Worm (Caenorhabditis elegans): Measurements from ENCODE around the gene mix-1.

Gene mix-1

DNA sequence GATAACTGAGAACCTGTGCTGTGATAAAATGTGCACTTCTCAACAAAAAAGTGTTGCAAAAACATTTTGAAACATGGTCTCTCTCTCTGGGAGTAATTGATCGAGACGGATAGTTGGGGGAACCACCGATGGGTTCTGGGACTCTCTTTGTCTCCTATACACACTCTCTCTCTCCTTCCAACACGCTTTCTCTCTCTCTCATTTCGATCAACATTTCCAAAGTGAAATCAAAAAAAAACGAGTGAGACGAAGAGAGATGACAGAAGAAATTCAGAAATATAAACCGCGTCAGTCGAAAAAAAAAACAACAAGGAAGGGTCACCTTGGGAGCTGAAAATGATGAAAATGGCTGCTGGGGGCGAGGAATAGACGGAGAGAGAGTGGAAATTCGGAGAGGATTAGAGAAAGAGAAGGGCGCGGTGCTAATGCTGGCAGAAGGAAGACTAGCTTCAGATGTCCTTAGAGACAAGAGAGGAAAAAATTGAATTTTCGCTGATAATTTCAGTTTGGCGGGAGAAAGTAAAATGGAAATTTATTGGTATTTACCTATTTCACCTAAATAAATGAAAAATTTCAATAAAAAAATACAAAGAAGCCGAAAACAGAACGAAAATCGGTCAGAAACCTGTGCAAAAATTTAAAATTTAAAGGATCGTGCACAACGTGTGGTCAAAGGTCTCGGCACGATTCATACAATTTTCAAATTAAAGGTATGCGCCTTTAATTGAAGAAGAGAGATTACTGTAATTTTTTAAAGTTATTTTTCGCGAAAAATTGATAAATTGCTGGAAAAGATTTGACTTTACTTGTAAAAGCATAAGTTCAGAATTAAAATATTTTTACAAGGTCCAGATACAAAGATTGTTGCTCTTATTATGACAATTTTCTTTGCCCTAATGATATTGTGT lies 39.0 kb downstream of the mix-1 start (continued):
- TF ChIP-seq D2030.7 (GFP tag; IDR thresholded peaks at IDR 0.05) (peak; percentile 40; the same call in 1 of the 2 replicates), bed-2 (GFP tag; IDR thresholded peaks at IDR 0.05) (no peak), madf-6 (GFP tag; IDR thresholded peaks at IDR 0.05) (peak; percentile 84), mcd-1 (GFP tag; IDR thresholded peaks at IDR 0.05) (no peak), ceh-40 (GFP tag; IDR thresholded peaks at IDR 0.05) (no peak), ceh-91 (GFP tag; IDR thresholded peaks at IDR 0.05) (0 out of 2 replicates have a peak, but pooled peaks have one; percentile 40), T07F8.4 (tag; optimal IDR thresholded peaks at IDR 0.05) (no peak), lin-54 (GFP tag; optimal IDR thresholded peaks at IDR 0.05) (no peak), ceh-79 (tag; optimal IDR thresholded peaks at IDR 0.05) (no peak), hmg-1.2 (GFP tag; IDR thresholded peaks at IDR 0.05) (peak; percentile 4; the same call in 1 of the 2 replicates), die-1 (tag; optimal IDR thresholded peaks at IDR 0.05) (no peak), cebp-1 (GFP tag; IDR thresholded peaks at IDR 0.05) (no peak), cebp-1 (tag; optimal IDR thresholded peaks at IDR 0.05) (no peak), cebp-2 (GFP tag; IDR thresholded peaks at IDR 0.05) (no peak), attf-5 (GFP tag; optimal IDR thresholded peaks at IDR 0.05) (no peak), F10E7.11 (tag; optimal IDR thresholded peaks at IDR 0.05) (no peak), nhr-27 (tag; optimal IDR thresholded peaks at IDR 0.05) (no peak), let-607 (tag; optimal IDR thresholded peaks at IDR 0.05) (no peak), ztf-3 (GFP tag; optimal IDR thresholded peaks at IDR 0.05) (no peak), F37B4.10 (GFP tag; IDR thresholded peaks at IDR 0.05) (no peak), nfya-2 (GFP tag; IDR thresholded peaks at IDR 0.05) (no peak), snpc-3.4 (tag; optimal IDR thresholded peaks at IDR 0.05) (peak; percentile 54), aptf-3 (GFP tag; IDR thresholded peaks at IDR 0.05) (no peak), ceh-100 (GFP tag; IDR thresholded peaks at IDR 0.05) (no peak), repo-1 (tag; optimal IDR thresholded peaks at IDR 0.05) (no peak), K12H6.12 (tag; optimal IDR thresholded peaks at IDR 0.05) (no peak), mel-28 (tag; optimal IDR thresholded peaks at IDR 0.05; ENCODE audit: borderline replicate concordance) (no peak), hlh-12 (tag; optimal IDR thresholded peaks at IDR 0.05) (no peak), dox-1 (GFP tag; IDR thresholded peaks at IDR 0.05) (no peak), ceh-58 (GFP tag; IDR thresholded peaks at IDR 0.05) (no peak), F57C9.4 (tag; optimal IDR thresholded peaks at IDR 0.05) (no peak), lin-40 (tag; optimal IDR thresholded peaks at IDR 0.05) (peak; percentile 4), madf-10 (tag; optimal IDR thresholded peaks at IDR 0.05) (no peak), ZK185.1 (tag; optimal IDR thresholded peaks at IDR 0.05; ENCODE audit: poor library complexity, severe bottlenecking) (no peak), F33H1.4 (GFP tag; IDR thresholded peaks at IDR 0.05) (peak; percentile 87), F39B2.1 (GFP tag; IDR thresholded peaks at IDR 0.05) (no peak), F23B12.7 (tag; optimal IDR thresholded peaks at IDR 0.05; ENCODE audit: insufficient read depth) (no peak), lsl-1 (GFP tag; optimal IDR thresholded peaks at IDR 0.05) (peak; percentile 87), ekl-4 (GFP tag; IDR thresholded peaks at IDR 0.05) (no peak), ztf-28 (GFP tag; IDR thresholded peaks at IDR 0.05) (no peak), pbrm-1 (GFP tag; IDR thresholded peaks at IDR 0.05) (peak; percentile 20; the same call in 1 of the 2 replicates), snpc-1.1 (tag; optimal IDR thresholded peaks at IDR 0.05; ENCODE audit: insufficient read depth) (no peak), lin-35 (GFP tag; optimal IDR thresholded peaks at IDR 0.05) (no peak), ama-1 (optimal IDR thresholded peaks at IDR 0.05) (no peak), ama-1 (GFP tag; optimal IDR thresholded peaks at IDR 0.05) (no peak), attf-6 (GFP tag; IDR thresholded peaks at IDR 0.05) (no peak), xnd-1 (tag; optimal IDR thresholded peaks at IDR 0.05) (peak; percentile 77)

All from whole organism, young adult.